Fruit fly (Drosophila melanogaster): Measurements from ENCODE around the gene CG43394.
A peak's percentile ranks its signal among the peaks of the same experiment; 100 is the strongest.

CG43394 gene

dm6 chr2L:8156682-8157081, 11.1 kb downstream of the CG43394 start (continued):
- TF ChIP-seq CG2199 (GFP tag; IDR thresholded peaks at IDR 0.05) (peak; percentile 55; the same call in 1 of the 3 replicates), CG15696 (tag; optimal IDR thresholded peaks at IDR 0.05) (peak; percentile 59), bigmax (GFP tag; optimal IDR thresholded peaks at IDR 0.05) (no peak), salm (tag; optimal IDR thresholded peaks at IDR 0.05) (peak; percentile 25), trem (tag; optimal IDR thresholded peaks at IDR 0.05) (peak; percentile 63), CG5180 (GFP tag; optimal IDR thresholded peaks at IDR 0.05) (no peak), Lpt (GFP tag; optimal IDR thresholded peaks at IDR 0.05) (no peak), danr (GFP tag; IDR thresholded peaks at IDR 0.05) (peak; percentile 43; the same call in 1 of the 2 replicates), CG4424 (GFP tag; optimal IDR thresholded peaks at IDR 0.05) (peak; percentile 36), lov (optimal IDR thresholded peaks at IDR 0.05) (no peak), lov (GFP tag; IDR thresholded peaks at IDR 0.05) (0 out of 3 replicates have a peak, but pooled peaks have one; percentile 45), Dad (GFP tag; optimal IDR thresholded peaks at IDR 0.05) (peak; percentile 73), YL-1 (GFP tag; optimal IDR thresholded peaks at IDR 0.05) (peak; percentile 81), Bdp1 (GFP tag; optimal IDR thresholded peaks at IDR 0.05) (peak; percentile 68), ind (GFP tag; optimal IDR thresholded peaks at IDR 0.05) (peak; percentile 79), CG12071 (GFP tag; optimal IDR thresholded peaks at IDR 0.05) (peak; percentile 9), unpg (GFP tag; optimal IDR thresholded peaks at IDR 0.05) (peak; percentile 74), Dbx (GFP tag; IDR thresholded peaks at IDR 0.05) (peak; percentile 49; the same call in 1 of the 3 replicates), CG34224 (GFP tag; IDR thresholded peaks at IDR 0.05; ENCODE audit: partially characterized antibody) (peak; percentile 50; the same call in 2 of the 3 replicates), CG18262 (tag; optimal IDR thresholded peaks at IDR 0.05) (peak; percentile 61), Sox102F (GFP tag; optimal IDR thresholded peaks at IDR 0.05) (peak; percentile 69), pros (GFP tag; optimal IDR thresholded peaks at IDR 0.05) (no peak), CG7987 (GFP tag; optimal IDR thresholded peaks at IDR 0.05) (peak; percentile 42), CG6254 (GFP tag; optimal IDR thresholded peaks at IDR 0.05) (no peak), Atf3 (GFP tag; optimal IDR thresholded peaks at IDR 0.05) (peak; percentile 8), h (optimal IDR thresholded peaks at IDR 0.05) (no peak), CG32767 (GFP tag; IDR thresholded peaks at IDR 0.05) (peak; percentile 44; the same call in 1 of the 2 replicates), CG12299 (tag; optimal IDR thresholded peaks at IDR 0.05) (peak; percentile 60), hkb (optimal IDR thresholded peaks at IDR 0.05) (peak; percentile 7), hkb (GFP tag; IDR thresholded peaks at IDR 0.05) (peak; percentile 47; the same call in 1 of the 2 replicates), caup (GFP tag; optimal IDR thresholded peaks at IDR 0.05; ENCODE audit: severe bottlenecking) (peak; percentile 73), CG4820 (GFP tag; optimal IDR thresholded peaks at IDR 0.05) (peak; percentile 64), CG2712 (tag; optimal IDR thresholded peaks at IDR 0.05) (peak; percentile 75), CG30431 (GFP tag; optimal IDR thresholded peaks at IDR 0.05) (peak; percentile 16), mld (GFP tag; IDR thresholded peaks at IDR 0.05; ENCODE audit: partially characterized antibody) (no peak), CG4730 (GFP tag; IDR thresholded peaks at IDR 0.05) (peak; percentile 54; the same call in 1 of the 2 replicates), ssp (GFP tag; IDR thresholded peaks at IDR 0.05) (no peak; the same call in 1 of the 2 replicates), HmgZ (tag; optimal IDR thresholded peaks at IDR 0.05) (peak; percentile 80), Kr (GFP tag; optimal IDR thresholded peaks at IDR 0.05) (no peak), cad (GFP tag; optimal IDR thresholded peaks at IDR 0.05) (no peak), Six4 (GFP tag; optimal IDR thresholded peaks at IDR 0.05) (peak; percentile 70), cwo (GFP tag; optimal IDR thresholded peaks at IDR 0.05) (peak; percentile 21), CG15269 (tag; optimal IDR thresholded peaks at IDR 0.05) (peak; percentile 62), CG7556 (GFP tag; optimal IDR thresholded peaks at IDR 0.05) (peak; percentile 61), abd-A (tag; optimal IDR thresholded peaks at IDR 0.05) (peak; percentile 51), Hmx (GFP tag; optimal IDR thresholded peaks at IDR 0.05) (peak; percentile 28), CG1602 (GFP tag; optimal IDR thresholded peaks at IDR 0.05) (no peak), CG3995 (GFP tag; optimal IDR thresholded peaks at IDR 0.05) (peak; percentile 40), lola (GFP tag; optimal IDR thresholded peaks at IDR 0.05) (peak in 1 of 3 experiments; percentile 41), mirr (GFP tag; optimal IDR thresholded peaks at IDR 0.05) (peak; percentile 1), CG10654 (GFP tag; optimal IDR thresholded peaks at IDR 0.05) (peak; percentile 68)

All from whole organism, embryonic.